Fruit fly (Drosophila melanogaster) whole organism: ENCODE measurements around the gene kumpel.

Source experiments
- CG8478 ChIP-seq: fragments of >200 bp; optimal IDR thresholded peaks from 2 replicates; lab custom pipeline; 2018; ENCODE audit warnings: inconsistent platforms
- Dll ChIP-seq: fragments of >200 bp; optimal IDR thresholded peaks from 2 replicates; lab custom pipeline; 2017
- EcR ChIP-seq, 2 experiments: fragments of >200 bp; optimal IDR thresholded peaks; 2 replicates each; lab custom pipeline; 2017; ENCODE audit warnings: missing biosample characterization in 2 of 2, missing genetic modification characterization in 2 of 2, missing genetic modification reagents in 2 of 2
- pan ChIP-seq: fragments of >200 bp; optimal IDR thresholded peaks from 2 replicates; lab custom pipeline; 2017
- psq ChIP-seq: fragments of >200 bp; optimal IDR thresholded peaks from 2 replicates; lab custom pipeline; 2017
- usp ChIP-seq: fragments of >200 bp; optimal IDR thresholded peaks from 2 replicates; lab custom pipeline; 2017; ENCODE audit warnings: missing biosample characterization, missing genetic modification characterization, mixed read lengths

Gene kumpel

dm6 chr3R:25966944-25967343 lies 60.1 kb downstream of the kumpel start:
- TF ChIP-seq Dll, result no peak
- TF ChIP-seq EcR (GFP tag; optimal IDR thresholded peaks at IDR 0.05; lab: Kevin White, UChicago), result no peak
- no peak for TF ChIP-seq CG8478
- TF ChIP-seq usp (GFP tag; lab: Kevin White, UChicago), result no peak
- no peak for TF ChIP-seq pan (lab: Kevin White, UChicago)
- no peak for TF ChIP-seq psq (lab: Kevin White, UChicago)

DNA sequence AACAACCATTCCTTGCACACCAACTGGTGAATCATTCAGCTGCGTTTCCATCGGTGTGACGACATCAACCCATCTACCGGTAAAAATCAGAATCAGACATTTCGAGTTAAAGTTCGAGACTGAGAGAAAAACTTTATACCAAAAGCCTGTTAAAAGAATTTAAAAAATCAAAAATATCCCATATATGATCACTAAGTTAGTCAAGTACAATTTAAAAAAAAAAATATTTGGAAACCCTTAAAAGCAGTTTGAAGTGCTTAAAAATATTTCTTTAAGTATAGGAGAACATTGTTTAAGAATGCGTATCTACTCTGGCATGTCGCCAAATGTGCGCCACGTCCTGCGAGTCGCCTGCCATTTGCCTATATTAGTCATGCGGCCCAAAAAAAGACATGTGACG lies 61.7 kb downstream of the kumpel start:
- TF ChIP-seq usp (GFP tag; lab: Kevin White, UChicago) (no peak), CG8478 (no peak), Dll (no peak), psq (lab: Kevin White, UChicago) (no peak), pan (lab: Kevin White, UChicago) (no peak), EcR (GFP tag; optimal IDR thresholded peaks at IDR 0.05; lab: Kevin White, UChicago) (no peak)

DNA sequence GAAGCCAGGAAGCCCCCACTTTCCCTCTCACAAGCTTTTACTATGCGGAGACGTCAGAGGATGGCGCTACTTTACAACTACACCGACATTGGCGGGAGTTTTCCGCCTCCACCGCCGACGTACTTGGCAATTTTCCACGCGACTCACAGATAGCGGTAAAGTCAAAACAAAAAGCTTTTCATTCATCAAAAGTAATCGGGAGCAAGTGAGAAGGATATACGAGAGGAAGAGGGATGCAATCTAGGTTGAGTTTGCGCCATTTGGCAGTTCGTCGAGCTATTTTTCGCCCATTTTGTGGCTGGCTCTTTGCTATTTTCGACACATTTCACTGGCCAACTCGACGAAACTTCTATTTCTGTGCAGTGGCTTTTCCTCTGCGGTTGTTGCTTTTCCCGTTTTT lies 62.1 kb downstream of the kumpel start:
- TF ChIP-seq CG8478 (no peak), psq (lab: Kevin White, UChicago) (no peak), usp (GFP tag; lab: Kevin White, UChicago) (no peak), EcR (GFP tag; optimal IDR thresholded peaks at IDR 0.05; lab: Kevin White, UChicago) (no peak), pan (lab: Kevin White, UChicago) (no peak), Dll (no peak)

- TF ChIP-seq usp (GFP tag; lab: Kevin White, UChicago) (no peak), pan (lab: Kevin White, UChicago) (no peak), CG8478 (no peak), Dll (no peak), psq (lab: Kevin White, UChicago) (no peak), EcR (GFP tag; optimal IDR thresholded peaks at IDR 0.05; lab: Kevin White, UChicago) (no peak)
These were observed 63.0 kb downstream of the kumpel start, which contains the start of gene fid for dm6 chr3R:25969780-25970179. Gene fid (plus strand): TSS chr3R:25970080.
